Worm (Caenorhabditis elegans) whole organism, young adult: ENCODE data around the gene flp-9.

Experiments used
- F55B11.4 ChIP-seq: sonication (generic microtip); optimal IDR thresholded peaks from 2 replicates; lab custom pipeline; 2016; ENCODE audit warnings: missing compliant biosample characterization, missing genetic modification characterization, borderline replicate concordance; ENCODE audit not compliant: insufficient read depth
- cebp-1 ChIP-seq, 2 experiments: fragments of 200-800 bp in 1 of 2; sonication (Bioruptor generic) in 1 of 2; sonication (generic microtip) in 1 of 2; IDR thresholded peaks in 1 of 2; optimal IDR thresholded peaks in 1 of 2; 2 replicates each; pipeline versions ENCODE4 v1.3.6 to Lab custom; 2017 to 2022; ENCODE audit warnings: missing compliant biosample characterization in 2 of 2, missing genetic modification characterization in 2 of 2, mild to moderate bottlenecking in 1 of 2, missing genetic modification reagents in 1 of 2, moderate library complexity in 1 of 2
- egl-44 ChIP-seq: fragments of 200-800 bp; sonication (Bioruptor generic); IDR thresholded peaks from 2 replicates; pipeline ENCODE4 v1.3.6; 2022; ENCODE audit warnings: missing genetic modification reagents, missing genetic modification characterization, missing compliant biosample characterization
- hrde-1 ChIP-seq: sonication (generic microtip); optimal IDR thresholded peaks from 2 replicates; lab custom pipeline; 2016; ENCODE audit warnings: missing genetic modification characterization, mild to moderate bottlenecking, missing compliant biosample characterization, moderate library complexity, missing genotype, missing genetic modification reagents, borderline replicate concordance
- lir-1 ChIP-seq: fragments of 200-800 bp; sonication (Bioruptor generic); conservative IDR thresholded peaks from 2 replicates; pipeline ENCODE4 v1.3.6; 2022; ENCODE audit warnings: missing genetic modification reagents, missing genetic modification characterization, missing compliant biosample characterization
- ztf-26 ChIP-seq: sonication (generic microtip); optimal IDR thresholded peaks from 2 replicates; lab custom pipeline; 2017; ENCODE audit warnings: missing genetic modification characterization, missing compliant biosample characterization
- ztf-28 ChIP-seq: fragments of 200-800 bp; sonication (Bioruptor generic); IDR thresholded peaks from 2 replicates; pipeline ENCODE4 v1.3.6; 2022; ENCODE audit warnings: missing genetic modification reagents, missing genetic modification characterization, missing compliant biosample characterization

The flp-9 gene

ce11 chrIV:12715947-12716382 is 41.4 kb downstream of the flp-9 start (continued):
- TF ChIP-seq cebp-1 (GFP tag; IDR thresholded peaks at IDR 0.05; lab: Robert Waterston, UW) (no peak), cebp-1 (tag; optimal IDR thresholded peaks at IDR 0.05; lab: Kevin White, UChicago) (peak; percentile 53), lir-1 (no peak), ztf-28 (no peak)

DNA sequence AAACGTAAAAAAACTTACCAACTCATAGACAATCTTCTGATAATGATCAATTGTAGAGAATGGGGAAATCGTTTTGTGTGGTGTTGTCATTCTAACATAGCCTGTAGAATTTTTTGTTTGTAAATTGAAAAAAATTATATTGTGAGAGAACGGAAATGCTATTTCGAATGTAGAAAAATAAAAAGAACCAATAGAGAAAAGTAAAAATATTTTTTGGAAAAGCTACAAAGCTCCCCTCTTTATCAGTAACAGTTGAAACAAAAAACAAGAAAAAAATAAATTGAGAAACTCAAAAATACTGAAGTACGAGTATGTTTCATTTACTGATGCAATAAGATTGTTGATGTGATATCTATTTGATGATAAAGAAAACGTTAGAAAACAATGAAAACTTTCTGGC is 45.7 kb downstream of the flp-9 start, which contains the start of gene C27D8.3:
TSS of gene C27D8.3 (minus strand) at position 101 of the 400 bp plus-strand sequence.
- TF ChIP-seq F55B11.4: no peak

ce11 chrIV:12710996-12711395 is 46.4 kb downstream of the flp-9 start, which contains the start of gene C27D8.2:
Gene C27D8.2, plus strand, starts transcription at chrIV:12711217.
- TF ChIP-seq hrde-1 (tag; lab: Kevin White, UChicago) (no peak), ztf-26 (peak; percentile 14), egl-44 (GFP tag; lab: Robert Waterston, UW) (no peak)
